Fruit fly (Drosophila melanogaster) whole organism, wandering third instar larva: ENCODE results near the gene scrib.

Experiments used
- CG32264 ChIP-seq: fragments of 200-800 bp; sonication (Bioruptor generic); optimal IDR thresholded peaks from 2 replicates; lab custom pipeline; 2016; ENCODE audit warnings: missing biosample characterization, missing genetic modification characterization
- Dfd ChIP-seq: fragments of >200 bp; optimal IDR thresholded peaks from 2 replicates; lab custom pipeline; 2017; ENCODE audit warnings: missing biosample characterization, missing genetic modification characterization
- Hnf4 ChIP-seq: fragments of 200-800 bp; sonication (Bioruptor generic); optimal IDR thresholded peaks from 2 replicates; lab custom pipeline; 2016; ENCODE audit warnings: missing biosample characterization, mild to moderate bottlenecking, missing genetic modification characterization
- Hr83 ChIP-seq: fragments of 200-300 bp; sonication (Bioruptor generic); optimal IDR thresholded peaks from 2 replicates; lab custom pipeline; 2016; ENCODE audit warnings: missing biosample characterization, mild to moderate bottlenecking, missing genetic modification characterization, moderate library complexity; ENCODE audit not compliant: poor library complexity, severe bottlenecking
- Myc ChIP-seq: fragments of >200 bp; optimal IDR thresholded peaks from 2 replicates; lab custom pipeline; 2017
- OdsH ChIP-seq: fragments of 200-800 bp; sonication (Bioruptor generic); optimal IDR thresholded peaks from 2 replicates; lab custom pipeline; 2016; ENCODE audit warnings: missing biosample characterization, mild to moderate bottlenecking, missing genetic modification characterization
- Vsx2 ChIP-seq: fragments of 200-300, 225-300 bp; sonication (Bioruptor generic); optimal IDR thresholded peaks from 2 replicates; lab custom pipeline; 2018; ENCODE audit warnings: missing biosample characterization, missing genetic modification characterization; ENCODE audit not compliant: partially characterized antibody
- dl ChIP-seq, 2 experiments: fragments of 175-275, 200-275 bp in 1 of 2; fragments of 200-275 bp in 1 of 2; sonication (Bioruptor generic); optimal IDR thresholded peaks; lab custom pipeline; 2018; ENCODE audit warnings: mild to moderate bottlenecking in 2 of 2, missing biosample characterization in 2 of 2, missing genetic modification characterization in 2 of 2, moderate library complexity in 2 of 2; ENCODE audit not compliant: partially characterized antibody in 2 of 2, insufficient read depth in 1 of 2
- h ChIP-seq: fragments of 200-800 bp; sonication (Bioruptor generic); optimal IDR thresholded peaks from 3 replicates; lab custom pipeline; 2016; ENCODE audit warnings: missing biosample characterization, mild to moderate bottlenecking, missing genetic modification characterization
- psq ChIP-seq: fragments of 200-800 bp; sonication (Bioruptor generic); optimal IDR thresholded peaks from 3 replicates; lab custom pipeline; 2017; ENCODE audit warnings: missing biosample characterization, mild to moderate bottlenecking, missing genetic modification characterization, moderate library complexity
- rgr ChIP-seq: fragments of 200-800 bp; sonication (Bioruptor generic); optimal IDR thresholded peaks from 3 replicates; lab custom pipeline; 2016; ENCODE audit warnings: missing biosample characterization, mild to moderate bottlenecking, missing genetic modification characterization
- sv ChIP-seq: fragments of 200-800 bp; sonication (Bioruptor generic); optimal IDR thresholded peaks from 3 replicates; lab custom pipeline; 2016; ENCODE audit warnings: missing biosample characterization, missing genetic modification characterization
- tai ChIP-seq: sonication (Bioruptor generic); optimal IDR thresholded peaks from 2 replicates; lab custom pipeline; 2016; ENCODE audit warnings: missing biosample characterization, missing genetic modification characterization
- usp ChIP-seq: fragments of >200 bp; optimal IDR thresholded peaks from 2 replicates; lab custom pipeline; 2017; ENCODE audit warnings: missing biosample characterization, missing genetic modification characterization

DNA sequence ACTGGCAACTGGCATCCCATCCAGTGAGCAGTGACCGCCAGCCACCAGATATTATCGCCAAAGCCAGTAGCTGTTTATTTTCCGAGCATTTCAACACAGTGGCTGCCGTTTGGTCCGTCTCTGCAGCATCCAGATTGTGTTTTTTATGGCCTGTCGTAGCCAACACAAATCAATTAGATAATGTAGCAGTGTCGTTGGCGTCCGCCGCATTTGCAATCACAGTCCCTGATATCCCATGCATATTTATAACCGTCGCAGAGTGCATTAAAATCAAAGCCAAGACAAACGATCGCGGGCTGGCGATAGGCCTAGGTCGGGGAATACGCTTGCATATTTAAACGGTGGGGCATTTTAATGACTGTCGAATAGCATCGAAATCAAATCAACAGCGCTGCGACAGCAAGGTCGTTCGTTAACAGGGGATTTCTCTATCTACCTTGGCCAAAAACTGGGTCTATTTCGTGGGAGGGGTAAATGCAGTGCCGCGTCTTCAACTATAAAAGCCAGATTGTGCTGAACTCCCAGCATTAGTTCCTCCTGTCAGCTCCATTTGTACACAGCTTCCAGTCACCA, 103.4 kb downstream of the scrib start, which contains the start of gene TwdlD:
- TF ChIP-seq Vsx2 (GFP tag; lab: Kevin White, UChicago) = no peak
- TF ChIP-seq CG32264 (GFP tag; lab: Kevin White, UChicago) = no peak
- TF ChIP-seq Myc (lab: Kevin White, UChicago) = no peak
- no peak for TF ChIP-seq h (GFP tag; lab: Kevin White, UChicago)
- no peak for TF ChIP-seq tai
- TF ChIP-seq sv = no peak
- TF ChIP-seq Hnf4 (GFP tag; lab: Kevin White, UChicago) = no peak
- TF ChIP-seq rgr (GFP tag; lab: Kevin White, UChicago) = no peak
- no peak for TF ChIP-seq Hr83 (GFP tag; lab: Kevin White, UChicago)
- no peak for TF ChIP-seq psq (GFP tag; lab: Kevin White, UChicago)
- TF ChIP-seq OdsH (GFP tag; lab: Kevin White, UChicago) = no peak
- TF ChIP-seq usp (GFP tag; lab: Kevin White, UChicago) = no peak
- no peak for TF ChIP-seq dl (GFP tag; optimal IDR thresholded peaks at IDR 0.05; lab: Kevin White, UChicago; ENCODE audit: insufficient read depth in 1 of 2, partially characterized antibody in 2 of 2)
- no peak for TF ChIP-seq Dfd (GFP tag; lab: Kevin White, UChicago)
